Fruit fly (Drosophila melanogaster): ENCODE data around the gene CG8745.

CG8745 gene

dm6 chr3L:13905515-13905914 is 38.8 kb upstream of the CG8745 start (continued):
- TF ChIP-seq CG15011 (GFP tag; optimal IDR thresholded peaks at IDR 0.05) (peak; percentile 65), D (optimal IDR thresholded peaks at IDR 0.05) (no peak), D (GFP tag; optimal IDR thresholded peaks at IDR 0.05) (peak; percentile 23), CG14710 (tag; optimal IDR thresholded peaks at IDR 0.05) (peak; percentile 43), tx (GFP tag; optimal IDR thresholded peaks at IDR 0.05) (no peak), Bgb (GFP tag; IDR thresholded peaks at IDR 0.05; ENCODE audit: partially characterized antibody) (no peak), CG17186 (GFP tag; optimal IDR thresholded peaks at IDR 0.05) (no peak), CG3838 (GFP tag; optimal IDR thresholded peaks at IDR 0.05) (no peak), CG5245 (GFP tag; optimal IDR thresholded peaks at IDR 0.05) (no peak), sd (tag; optimal IDR thresholded peaks at IDR 0.05) (peak; percentile 37), HLH4C (GFP tag; IDR thresholded peaks at IDR 0.05; ENCODE audit: partially characterized antibody) (no peak), Dbx (GFP tag; IDR thresholded peaks at IDR 0.05) (peak; percentile 62; the same call in 2 of the 3 replicates), ac (GFP tag; optimal IDR thresholded peaks at IDR 0.05) (no peak), Sry-β (GFP tag; optimal IDR thresholded peaks at IDR 0.05) (no peak), nmo (GFP tag; optimal IDR thresholded peaks at IDR 0.05) (peak; percentile 26), CG17361 (GFP tag; IDR thresholded peaks at IDR 0.05) (peak; percentile 73; the same call in 2 of the 3 replicates), chinmo (GFP tag; IDR thresholded peaks at IDR 0.05; ENCODE audit: partially characterized antibody) (no peak), sob (GFP tag; IDR thresholded peaks at IDR 0.05) (peak; percentile 57), Tbp (GFP tag; optimal IDR thresholded peaks at IDR 0.05) (no peak), CG4404 (GFP tag; IDR thresholded peaks at IDR 0.05) (no peak), tio (GFP tag; optimal IDR thresholded peaks at IDR 0.05) (peak; percentile 47), hbn (GFP tag; IDR thresholded peaks at IDR 0.05; ENCODE audit: partially characterized antibody) (no peak), CG3407 (GFP tag; optimal IDR thresholded peaks at IDR 0.05) (no peak), CG11504 (tag; optimal IDR thresholded peaks at IDR 0.05) (peak; percentile 88), dimm (GFP tag; IDR thresholded peaks at IDR 0.05) (no peak), E2f1 (GFP tag; IDR thresholded peaks at IDR 0.05) (no peak), CG11247 (GFP tag; IDR thresholded peaks at IDR 0.05) (no peak), mld (GFP tag; IDR thresholded peaks at IDR 0.05; ENCODE audit: partially characterized antibody) (no peak), vfl (GFP tag; optimal IDR thresholded peaks at IDR 0.05) (no peak), CG12299 (tag; optimal IDR thresholded peaks at IDR 0.05) (peak; percentile 4), CG6683 (GFP tag; optimal IDR thresholded peaks at IDR 0.05) (peak; percentile 72), bab2 (GFP tag; optimal IDR thresholded peaks at IDR 0.05) (no peak), CG13296 (GFP tag; optimal IDR thresholded peaks at IDR 0.05) (peak; percentile 69), Atf6 (GFP tag; IDR thresholded peaks at IDR 0.05) (peak; percentile 61), Sox102F (GFP tag; optimal IDR thresholded peaks at IDR 0.05) (peak; percentile 78), HLH54F (GFP tag; optimal IDR thresholded peaks at IDR 0.05) (no peak), CG4282 (GFP tag; optimal IDR thresholded peaks at IDR 0.05) (no peak), CG17829 (tag; optimal IDR thresholded peaks at IDR 0.05) (peak; percentile 65), sens-2 (GFP tag; IDR thresholded peaks at IDR 0.05) (no peak), yki (optimal IDR thresholded peaks at IDR 0.05) (no peak), CG6765 (GFP tag; optimal IDR thresholded peaks at IDR 0.05) (peak; percentile 75), cas (GFP tag; IDR thresholded peaks at IDR 0.05) (no peak), CG12659 (GFP tag; optimal IDR thresholded peaks at IDR 0.05) (peak; percentile 64), zen (tag; optimal IDR thresholded peaks at IDR 0.05) (peak; percentile 16), CG31441 (GFP tag; IDR thresholded peaks at IDR 0.05) (peak; percentile 78), CG10565 (GFP tag; optimal IDR thresholded peaks at IDR 0.05) (no peak), unc-4 (GFP tag; IDR thresholded peaks at IDR 0.05; ENCODE audit: partially characterized antibody) (no peak), CG15269 (tag; optimal IDR thresholded peaks at IDR 0.05) (peak; percentile 82), abd-A (tag; optimal IDR thresholded peaks at IDR 0.05) (no peak), ken (GFP tag; IDR thresholded peaks at IDR 0.05) (no peak), dmrt11E (tag; optimal IDR thresholded peaks at IDR 0.05) (no peak), lmd (GFP tag; IDR thresholded peaks at IDR 0.05) (peak; percentile 47)

Data from whole organism, embryonic.